Worm (Caenorhabditis elegans) whole organism, young adult: ENCODE data around the gene sgk-1.

Experiments used
- C17E4.6 ChIP-seq: fragments of 200-800 bp; sonication (Bioruptor generic); IDR thresholded peaks from 2 replicates; pipeline ENCODE4 v1.3.6; 2022; ENCODE audit warnings: missing genetic modification reagents, missing genetic modification characterization, missing compliant biosample characterization
- F22D6.2 ChIP-seq: sonication (generic microtip); optimal IDR thresholded peaks from 2 replicates; lab custom pipeline; 2016; ENCODE audit warnings: mild to moderate bottlenecking, missing genetic modification characterization, missing compliant biosample characterization
- F37B4.10 ChIP-seq: fragments of 200-800 bp; sonication (Bioruptor generic); IDR thresholded peaks from 2 replicates; pipeline ENCODE4 v1.3.6; 2022; ENCODE audit warnings: missing genetic modification characterization, missing compliant biosample characterization
- F39B2.1 ChIP-seq: fragments of 200-800 bp; sonication (Bioruptor generic); IDR thresholded peaks from 2 replicates; pipeline ENCODE4 v1.3.6; 2022; ENCODE audit warnings: missing genetic modification reagents, missing genetic modification characterization, missing compliant biosample characterization
- F49E8.2 ChIP-seq: sonication (generic microtip); optimal IDR thresholded peaks from 3 replicates; lab custom pipeline; 2017; ENCODE audit warnings: missing genetic modification characterization, mild to moderate bottlenecking, missing compliant biosample characterization, antibody characterized with exemption, moderate library complexity; ENCODE audit not compliant: insufficient read depth
- Y53F4B.3 ChIP-seq: fragments of 200-800 bp; sonication (Bioruptor generic); IDR thresholded peaks from 2 replicates; pipeline ENCODE4 v1.3.6; 2022; ENCODE audit warnings: missing genetic modification reagents, missing genetic modification characterization, missing compliant biosample characterization
- Y67H2A.10 ChIP-seq: fragments of 200-800 bp; sonication (Bioruptor generic); conservative IDR thresholded peaks from 2 replicates; pipeline ENCODE4 v1.3.6; 2022; ENCODE audit warnings: missing genetic modification reagents, missing genetic modification characterization, missing compliant biosample characterization
- akir-1 ChIP-seq: fragments of 200-800 bp; sonication (Bioruptor generic); optimal IDR thresholded peaks from 2 replicates; lab custom pipeline; 2018; ENCODE audit warnings: mild to moderate bottlenecking, missing genetic modification characterization, moderate library complexity, missing compliant biosample characterization
- aptf-3 ChIP-seq: fragments of 200-800 bp; sonication (Bioruptor generic); IDR thresholded peaks from 2 replicates; pipeline ENCODE4 v1.3.6; 2022; ENCODE audit warnings: missing genetic modification characterization, missing compliant biosample characterization
- bed-1 ChIP-seq: fragments of 200-800 bp; sonication (Bioruptor generic); IDR thresholded peaks from 2 replicates; pipeline ENCODE4 v1.3.6; 2022; ENCODE audit warnings: missing genetic modification reagents, missing genetic modification characterization, missing compliant biosample characterization
- bed-2 ChIP-seq: fragments of 200-800 bp; sonication (Bioruptor generic); IDR thresholded peaks from 2 replicates; pipeline ENCODE4 v1.3.6; 2022; ENCODE audit warnings: missing genetic modification reagents, missing genetic modification characterization, missing compliant biosample characterization
- ceh-40 ChIP-seq: fragments of 200-800 bp; sonication (Bioruptor generic); IDR thresholded peaks from 2 replicates; pipeline ENCODE4 v1.3.6; 2022; ENCODE audit warnings: missing genetic modification characterization, missing compliant biosample characterization
- ceh-58 ChIP-seq: fragments of 200-800 bp; sonication (Bioruptor generic); IDR thresholded peaks from 2 replicates; pipeline ENCODE4 v1.3.6; 2022; ENCODE audit warnings: missing genetic modification characterization, missing compliant biosample characterization
- dox-1 ChIP-seq: fragments of 200-800 bp; sonication (Bioruptor generic); IDR thresholded peaks from 2 replicates; pipeline ENCODE4 v1.3.6; 2022; ENCODE audit warnings: missing genetic modification reagents, missing genetic modification characterization, missing compliant biosample characterization
- dpl-1 ChIP-seq: fragments of 150-350 bp; optimal IDR thresholded peaks from 2 replicates; lab custom pipeline; 2014; ENCODE audit warnings: missing biosample characterization, missing genetic modification reagents, missing genetic modification characterization
- egrh-3 ChIP-seq: fragments of 200-800 bp; sonication (Bioruptor generic); IDR thresholded peaks from 2 replicates; pipeline ENCODE4 v1.3.6; 2022; ENCODE audit warnings: missing genetic modification reagents, missing genetic modification characterization, missing compliant biosample characterization
- hmg-20 ChIP-seq: fragments of 200-800 bp; sonication (Bioruptor generic); IDR thresholded peaks from 2 replicates; pipeline ENCODE4 v1.3.6; 2022; ENCODE audit warnings: missing genetic modification reagents, missing genetic modification characterization, missing compliant biosample characterization
- lag-1 ChIP-seq: fragments of 200-800 bp; sonication (Bioruptor generic); IDR thresholded peaks from 2 replicates; pipeline ENCODE4 v1.3.6; 2022; ENCODE audit warnings: missing genetic modification reagents, missing genetic modification characterization, missing compliant biosample characterization
- lin-26 ChIP-seq: fragments of 200-800 bp; sonication (Bioruptor generic); IDR thresholded peaks from 2 replicates; pipeline ENCODE4 v1.3.6; 2022; ENCODE audit warnings: missing genetic modification reagents, missing genetic modification characterization, missing compliant biosample characterization
- lin-54 ChIP-seq: fragments of 200-800 bp; sonication (Bioruptor generic); optimal IDR thresholded peaks from 2 replicates; lab custom pipeline; 2018; ENCODE audit warnings: mild to moderate bottlenecking, missing genetic modification characterization, missing compliant biosample characterization
- lir-1 ChIP-seq: fragments of 200-800 bp; sonication (Bioruptor generic); conservative IDR thresholded peaks from 2 replicates; pipeline ENCODE4 v1.3.6; 2022; ENCODE audit warnings: missing genetic modification reagents, missing genetic modification characterization, missing compliant biosample characterization
- madf-3 ChIP-seq: fragments of 200-800 bp; sonication (Bioruptor generic); IDR thresholded peaks from 2 replicates; pipeline ENCODE4 v1.3.6; 2022; ENCODE audit warnings: missing genetic modification reagents, missing genetic modification characterization, missing compliant biosample characterization
- madf-8 ChIP-seq: fragments of 200-800 bp; sonication (Bioruptor generic); conservative IDR thresholded peaks from 2 replicates; pipeline ENCODE4 v1.3.6; 2022; ENCODE audit warnings: missing genetic modification reagents, missing genetic modification characterization, missing compliant biosample characterization
- mel-28 ChIP-seq: sonication (generic microtip); optimal IDR thresholded peaks from 2 replicates; lab custom pipeline; 2016; ENCODE audit warnings: borderline replicate concordance, mild to moderate bottlenecking, missing genetic modification characterization, missing compliant biosample characterization
- mxl-1 ChIP-seq: sonication (generic microtip); optimal IDR thresholded peaks from 2 replicates; lab custom pipeline; 2016; ENCODE audit warnings: missing genetic modification characterization, missing compliant biosample characterization
- nfya-1 ChIP-seq: sonication (generic microtip); optimal IDR thresholded peaks from 2 replicates; lab custom pipeline; 2017; ENCODE audit warnings: antibody characterized with exemption, missing compliant biosample characterization, missing genetic modification characterization, borderline replicate concordance; ENCODE audit not compliant: insufficient read depth
- nfyb-1 ChIP-seq: fragments of 200-800 bp; sonication (Bioruptor generic); IDR thresholded peaks from 2 replicates; pipeline ENCODE4 v1.3.6; 2022; ENCODE audit warnings: missing genetic modification reagents, missing genetic modification characterization, missing compliant biosample characterization
- nhr-179 ChIP-seq: sonication (generic microtip); optimal IDR thresholded peaks from 2 replicates; lab custom pipeline; 2016; ENCODE audit warnings: mild to moderate bottlenecking, missing genetic modification characterization, missing compliant biosample characterization
- nhr-27 ChIP-seq: fragments of 200-800 bp; sonication (Bioruptor generic); optimal IDR thresholded peaks from 2 replicates; lab custom pipeline; 2018; ENCODE audit warnings: mild to moderate bottlenecking, missing genetic modification characterization, moderate library complexity, missing compliant biosample characterization
- nhr-90 ChIP-seq: sonication (generic microtip); optimal IDR thresholded peaks from 2 replicates; lab custom pipeline; 2016; ENCODE audit warnings: missing genotype, mild to moderate bottlenecking, missing genetic modification characterization, missing compliant biosample characterization
- rcor-1 ChIP-seq: fragments of 200-800 bp; sonication (Bioruptor generic); IDR thresholded peaks from 2 replicates; pipeline ENCODE4 v1.3.6; 2022; ENCODE audit warnings: missing genetic modification reagents, missing genetic modification characterization, missing compliant biosample characterization
- tbp1 ChIP-seq: fragments of 200-800 bp; sonication (Bioruptor generic); optimal IDR thresholded peaks from 2 replicates; lab custom pipeline; 2018; ENCODE audit warnings: mild to moderate bottlenecking, missing genetic modification characterization, missing compliant biosample characterization
- tbx-9 ChIP-seq: sonication (generic microtip); optimal IDR thresholded peaks from 2 replicates; lab custom pipeline; 2016; ENCODE audit warnings: borderline replicate concordance, missing genetic modification characterization, inconsistent platforms, missing compliant biosample characterization
- tlf-1 ChIP-seq: fragments of 200-800 bp; sonication (Bioruptor generic); optimal IDR thresholded peaks from 2 replicates; lab custom pipeline; 2018; ENCODE audit warnings: mild to moderate bottlenecking, missing genetic modification characterization, missing compliant biosample characterization
- unc-130 ChIP-seq: sonication (generic microtip); optimal IDR thresholded peaks from 2 replicates; lab custom pipeline; 2016; ENCODE audit warnings: missing genetic modification reagents, missing genetic modification characterization, missing compliant biosample characterization
- xnd-1 ChIP-seq: sonication (generic microtip); optimal IDR thresholded peaks from 2 replicates; lab custom pipeline; 2016; ENCODE audit warnings: missing genotype, missing genetic modification reagents, missing genetic modification characterization, missing compliant biosample characterization
- zfh-2 ChIP-seq: fragments of 200-800 bp; sonication (Bioruptor generic); conservative IDR thresholded peaks from 2 replicates; pipeline ENCODE4 v1.3.6; 2022; ENCODE audit warnings: missing genetic modification reagents, missing genetic modification characterization, missing compliant biosample characterization
- zim-3 ChIP-seq: sonication (generic microtip); optimal IDR thresholded peaks from 2 replicates; lab custom pipeline; 2017; ENCODE audit warnings: mild to moderate bottlenecking, missing genetic modification characterization, moderate library complexity, missing compliant biosample characterization

The sgk-1 gene

DNA sequence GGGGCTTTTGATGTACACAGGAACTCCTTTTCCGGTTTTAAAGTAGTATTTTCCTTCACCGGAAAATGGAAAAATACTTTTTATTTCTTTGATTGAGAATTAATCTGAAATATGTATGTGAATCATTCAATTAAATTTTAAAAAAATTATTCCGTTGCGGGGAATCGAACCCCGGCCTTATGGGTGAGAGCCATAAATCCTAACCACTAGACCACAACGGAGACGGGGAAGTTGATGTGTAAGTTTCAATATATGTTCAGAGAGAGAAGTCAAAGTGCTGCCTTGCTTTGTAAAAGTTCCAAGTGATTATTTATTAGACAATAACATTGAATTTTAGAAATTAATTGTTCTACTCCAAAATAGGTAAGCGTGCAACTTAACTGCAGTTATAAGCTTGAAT is 9.2 kb upstream of the sgk-1 start (continued):
- TF ChIP-seq lir-1 (GFP tag; lab: Robert Waterston, UW), result no peak
- no peak for TF ChIP-seq akir-1
- peak; percentile 66 for TF ChIP-seq nhr-179
- no peak for TF ChIP-seq dpl-1 (GFP tag; lab: Kevin White, UChicago)
- no peak for TF ChIP-seq F22D6.2 (tag; lab: Kevin White, UChicago)
- TF ChIP-seq F39B2.1 (GFP tag; lab: Robert Waterston, UW), result no peak
- TF ChIP-seq Y67H2A.10 (GFP tag; lab: Robert Waterston, UW), result no peak
- peak; percentile 24 for TF ChIP-seq lin-54 (GFP tag; lab: Kevin White, UChicago)
- TF ChIP-seq nhr-90, result peak; percentile 70
- TF ChIP-seq Y53F4B.3 (GFP tag; lab: Robert Waterston, UW), result peak; percentile 70
- TF ChIP-seq F49E8.2 (tag; lab: Kevin White, UChicago), result no peak
- no peak for TF ChIP-seq tbx-9 (tag; lab: Kevin White, UChicago)
- no peak for TF ChIP-seq tlf-1 (GFP tag; lab: Kevin White, UChicago)
- no peak for TF ChIP-seq xnd-1 (tag; lab: Kevin White, UChicago)
- no peak for TF ChIP-seq C17E4.6 (GFP tag; lab: Robert Waterston, UW)
- TF ChIP-seq unc-130 (GFP tag; lab: Kevin White, UChicago), result peak; percentile 16
- TF ChIP-seq nfya-1, result no peak
- TF ChIP-seq mxl-1 (tag; lab: Kevin White, UChicago), result peak; percentile 34
- no peak for TF ChIP-seq mel-28 (tag; lab: Kevin White, UChicago)
- TF ChIP-seq nhr-27 (tag; lab: Kevin White, UChicago), result no peak
- TF ChIP-seq zim-3 (tag; lab: Kevin White, UChicago), result no peak
- TF ChIP-seq egrh-3 (GFP tag; lab: Robert Waterston, UW), result no peak
- no peak for TF ChIP-seq ceh-40 (GFP tag; lab: Robert Waterston, UW)
- no peak for TF ChIP-seq ceh-58 (GFP tag; lab: Robert Waterston, UW)
- TF ChIP-seq madf-3 (GFP tag; lab: Robert Waterston, UW), result no peak
- TF ChIP-seq F37B4.10 (GFP tag; lab: Robert Waterston, UW), result no peak
- TF ChIP-seq nfyb-1, result peak; percentile 43; the same call in 1 of the 2 replicates
- peak; percentile 96 for TF ChIP-seq tbp1 (GFP tag; lab: Kevin White, UChicago)

DNA sequence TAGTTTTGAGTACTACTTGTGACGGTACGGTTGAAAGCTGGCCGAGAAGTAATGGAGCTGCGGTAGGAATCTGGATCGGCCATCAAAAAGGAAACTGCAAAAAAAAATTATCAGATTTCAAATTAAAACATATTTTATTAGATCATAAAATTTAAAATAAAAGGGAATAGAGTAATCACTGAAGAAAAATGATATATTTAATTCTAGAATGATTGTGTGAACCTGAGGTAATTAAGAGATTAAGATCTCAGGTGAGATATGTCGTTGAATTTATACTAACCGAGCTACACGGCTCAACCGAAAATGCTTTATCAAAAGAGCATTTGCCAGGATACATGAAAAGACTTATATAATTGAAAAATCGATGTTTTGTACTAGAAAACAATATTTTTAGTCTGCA is 8.0 kb upstream of the sgk-1 start, which contains the start of gene ifa-3:
TSS of gene ifa-3 (minus strand) at position 101 of the 400 bp plus-strand sequence.
- no peak for TF ChIP-seq dox-1 (GFP tag; lab: Robert Waterston, UW)
- TF ChIP-seq lin-26 (GFP tag; lab: Robert Waterston, UW), result no peak
- no peak for TF ChIP-seq hmg-20 (GFP tag; lab: Robert Waterston, UW)
- TF ChIP-seq rcor-1 (GFP tag; lab: Robert Waterston, UW), result no peak
- no peak for TF ChIP-seq aptf-3 (GFP tag; lab: Robert Waterston, UW)
- no peak for TF ChIP-seq bed-2
- no peak for TF ChIP-seq lag-1 (GFP tag; lab: Robert Waterston, UW)

ce11 chrX:16265636-16266384 is 3.9 kb upstream of the sgk-1 start, which contains the start of gene mua-6:
Gene mua-6, minus strand, starts transcription at chrX:16265686.
- no peak for TF ChIP-seq madf-8 (GFP tag; lab: Robert Waterston, UW)
- no peak for TF ChIP-seq bed-1 (GFP tag; lab: Robert Waterston, UW)
- 0 out of 2 replicates have a peak, but pooled peaks have one; percentile 12 for TF ChIP-seq zfh-2 (GFP tag; lab: Robert Waterston, UW)
